Worm (Caenorhabditis elegans) whole organism, L3 larva: ENCODE data around the gene F32E10.5.

Experiments used
- R02D3.7 ChIP-seq: fragments of 150-350 bp; optimal IDR thresholded peaks from 2 replicates; lab custom pipeline; 2014; ENCODE audit warnings: missing biosample characterization, missing genetic modification characterization
- ZK546.5 ChIP-seq: sonication (generic microtip); optimal IDR thresholded peaks from 2 replicates; lab custom pipeline; 2017; ENCODE audit warnings: missing biosample characterization, missing genetic modification characterization
- ama-1 ChIP-seq: fragments of 150-350 bp; optimal IDR thresholded peaks from 2 replicates; lab custom pipeline; 2018
- ceh-28 ChIP-seq: fragments of 150-350 bp; optimal IDR thresholded peaks from 2 replicates; lab custom pipeline; 2014; ENCODE audit warnings: missing biosample characterization, missing genetic modification reagents, missing genetic modification characterization
- ceh-82 ChIP-seq: fragments of 150-350 bp; optimal IDR thresholded peaks from 2 replicates; lab custom pipeline; 2014; ENCODE audit warnings: missing biosample characterization, missing genetic modification characterization
- daf-12 ChIP-seq: fragments of 150-350 bp; optimal IDR thresholded peaks from 2 replicates; lab custom pipeline; 2014; ENCODE audit warnings: missing biosample characterization, missing genetic modification reagents, missing genetic modification characterization
- egl-27 ChIP-seq: sonication (generic microtip); optimal IDR thresholded peaks from 4 replicates; lab custom pipeline; 2017; ENCODE audit warnings: missing biosample characterization, missing genetic modification reagents, missing genetic modification characterization
- egl-5 ChIP-seq: fragments of 150-350 bp; optimal IDR thresholded peaks from 2 replicates; lab custom pipeline; 2017; ENCODE audit warnings: missing biosample characterization, missing genetic modification reagents, missing genetic modification characterization, inconsistent platforms
- elt-1 ChIP-seq: fragments of 150-350 bp; optimal IDR thresholded peaks from 2 replicates; lab custom pipeline; 2014; ENCODE audit warnings: missing biosample characterization, missing genetic modification characterization
- elt-2 ChIP-seq: sonication (generic microtip); optimal IDR thresholded peaks from 2 replicates; lab custom pipeline; 2016; ENCODE audit warnings: missing genetic modification reagents, mild to moderate bottlenecking, missing genetic modification characterization, missing compliant biosample characterization
- eor-1 ChIP-seq, 2 experiments: fragments of 150-350 bp; optimal IDR thresholded peaks; 2 replicates each; lab custom pipeline; 2014 to 2018; ENCODE audit warnings: missing biosample characterization in 2 of 2, missing genetic modification characterization in 2 of 2
- fkh-10 ChIP-seq: sonication (generic microtip); optimal IDR thresholded peaks from 2 replicates; lab custom pipeline; 2017; ENCODE audit warnings: missing biosample characterization, missing genetic modification reagents, missing genetic modification characterization
- fkh-2 ChIP-seq: fragments of 150-350 bp; optimal IDR thresholded peaks from 2 replicates; lab custom pipeline; 2014; ENCODE audit warnings: missing biosample characterization, missing genetic modification reagents, missing genetic modification characterization
- fos-1 ChIP-seq: fragments of 150-350 bp; optimal IDR thresholded peaks from 2 replicates; lab custom pipeline; 2014; ENCODE audit warnings: missing biosample characterization, missing genetic modification characterization
- hmg-11 ChIP-seq: sonication (generic microtip); optimal IDR thresholded peaks from 2 replicates; lab custom pipeline; 2016; ENCODE audit warnings: missing genetic modification characterization, missing compliant biosample characterization
- jun-1 ChIP-seq: fragments of 150-350 bp; optimal IDR thresholded peaks from 2 replicates; lab custom pipeline; 2014; ENCODE audit warnings: missing biosample characterization, missing genetic modification reagents, missing genetic modification characterization
- lin-15B ChIP-seq: fragments of 150-350 bp; optimal IDR thresholded peaks from 2 replicates; lab custom pipeline; 2014; ENCODE audit warnings: missing biosample characterization, missing genetic modification characterization
- lin-39 ChIP-seq: fragments of 150-350 bp; optimal IDR thresholded peaks from 2 replicates; lab custom pipeline; 2018; ENCODE audit warnings: missing biosample characterization, missing genetic modification reagents, missing genetic modification characterization
- lsy-12 ChIP-seq: sonication (generic microtip); optimal IDR thresholded peaks from 2 replicates; lab custom pipeline; 2016; ENCODE audit warnings: mild to moderate bottlenecking, missing genetic modification characterization, missing compliant biosample characterization
- mdl-1 ChIP-seq: fragments of 150-350 bp; optimal IDR thresholded peaks from 2 replicates; lab custom pipeline; 2014; ENCODE audit warnings: missing biosample characterization, missing genetic modification characterization
- mml-1 ChIP-seq: fragments of 150-350 bp; sonication (generic microtip); optimal IDR thresholded peaks from 3 replicates; lab custom pipeline; 2014; ENCODE audit warnings: missing biosample characterization, missing genetic modification characterization
- nfya-1 ChIP-seq: sonication (generic microtip); optimal IDR thresholded peaks from 2 replicates; lab custom pipeline; 2017; ENCODE audit warnings: missing genetic modification characterization, mild to moderate bottlenecking, missing compliant biosample characterization, antibody characterized with exemption, moderate library complexity; ENCODE audit not compliant: insufficient read depth
- nhr-11 ChIP-seq: fragments of 150-350 bp; optimal IDR thresholded peaks from 2 replicates; lab custom pipeline; 2014; ENCODE audit warnings: missing biosample characterization, missing genetic modification characterization
- nhr-12 ChIP-seq: fragments of 150-350 bp; optimal IDR thresholded peaks from 2 replicates; lab custom pipeline; 2014; ENCODE audit warnings: missing biosample characterization, missing genetic modification characterization
- nhr-23 ChIP-seq: fragments of 150-350 bp; optimal IDR thresholded peaks from 2 replicates; lab custom pipeline; 2014; ENCODE audit warnings: missing biosample characterization, missing genetic modification reagents, missing genetic modification characterization
- nhr-237 ChIP-seq: fragments of 150-350 bp; optimal IDR thresholded peaks from 2 replicates; lab custom pipeline; 2014; ENCODE audit warnings: missing biosample characterization, missing genetic modification characterization
- nhr-25 ChIP-seq: sonication (generic microtip); optimal IDR thresholded peaks from 2 replicates; lab custom pipeline; 2017; ENCODE audit warnings: missing biosample characterization, missing genetic modification characterization
- nhr-28 ChIP-seq: fragments of 150-350 bp; optimal IDR thresholded peaks from 2 replicates; lab custom pipeline; 2014; ENCODE audit warnings: missing biosample characterization, missing genetic modification characterization
- nhr-67 ChIP-seq: fragments of 150-350 bp; optimal IDR thresholded peaks from 2 replicates; lab custom pipeline; 2014; ENCODE audit warnings: missing biosample characterization, missing genetic modification characterization
- nhr-76 ChIP-seq: fragments of 150-350 bp; sonication (generic microtip); optimal IDR thresholded peaks from 5 replicates; lab custom pipeline; 2014; ENCODE audit warnings: missing biosample characterization, missing genetic modification characterization
- nhr-77 ChIP-seq: fragments of 150-350 bp; optimal IDR thresholded peaks from 2 replicates; lab custom pipeline; 2014; ENCODE audit warnings: missing biosample characterization, missing genetic modification characterization
- pha-4 ChIP-seq: fragments of 150-350 bp; optimal IDR thresholded peaks from 2 replicates; lab custom pipeline; 2014; ENCODE audit warnings: missing biosample characterization, missing genetic modification reagents, missing genetic modification characterization
- pqm-1 ChIP-seq: fragments of 150-350 bp; optimal IDR thresholded peaks from 2 replicates; lab custom pipeline; 2017; ENCODE audit warnings: missing biosample characterization, missing genetic modification characterization, inconsistent platforms
- sea-2 ChIP-seq: fragments of 150-350 bp; sonication (generic microtip); optimal IDR thresholded peaks from 4 replicates; lab custom pipeline; 2014; ENCODE audit warnings: missing biosample characterization, missing genetic modification reagents, missing genetic modification characterization
- skn-1 ChIP-seq: fragments of 150-350 bp; optimal IDR thresholded peaks from 2 replicates; lab custom pipeline; 2014; ENCODE audit warnings: missing biosample characterization, missing genetic modification characterization
- snpc-4 ChIP-seq: fragments of 150-350 bp; optimal IDR thresholded peaks from 2 replicates; lab custom pipeline; 2014; ENCODE audit warnings: missing biosample characterization, missing genetic modification characterization
- unc-39 ChIP-seq: sonication (generic microtip); optimal IDR thresholded peaks from 4 replicates; lab custom pipeline; 2017; ENCODE audit warnings: missing biosample characterization, missing genetic modification characterization
- ztf-4 ChIP-seq: fragments of 150-350 bp; optimal IDR thresholded peaks from 2 replicates; lab custom pipeline; 2014; ENCODE audit warnings: missing biosample characterization, missing genetic modification characterization

Gene F32E10.5

ce11 chrIV:7556265-7556866, 21.8 kb downstream of the F32E10.5 start, which contains the start of the genes F49E8.7, F49E8.8 and nprl-2:
Gene F49E8.7 (minus strand): TSS chrIV:7556365.
Gene F49E8.8 (plus strand): TSS chrIV:7556637.
Gene nprl-2 (plus strand): TSS chrIV:7556816.
- TF ChIP-seq ceh-28 (no peak), fos-1 (no peak), pha-4 (peak; percentile 32)

ce11 chrIV:7554351-7554750, 23.8 kb downstream of the F32E10.5 start, which contains the start of gene F49E8.6:
Gene F49E8.6 (minus strand): TSS chrIV:7554667.
- TF ChIP-seq unc-39 (no peak), pha-4 (peak; percentile 57), nfya-1 (tag; lab: Kevin White, UChicago) (peak; percentile 6)

- TF ChIP-seq nhr-76 (tag; lab: Kevin White, UChicago): no peak
- no peak for TF ChIP-seq elt-1
- peak; percentile 93 for TF ChIP-seq nfya-1 (tag; lab: Kevin White, UChicago)
- TF ChIP-seq nhr-237 (tag; lab: Kevin White, UChicago): no peak
- TF ChIP-seq nhr-11: no peak
- no peak for TF ChIP-seq mdl-1 (tag; lab: Kevin White, UChicago)
- TF ChIP-seq unc-39: no peak
- TF ChIP-seq fkh-10 (GFP tag; lab: Kevin White, UChicago): no peak
- no peak for TF ChIP-seq egl-27 (tag; lab: Kevin White, UChicago)
- no peak for TF ChIP-seq eor-1 (tag; optimal IDR thresholded peaks at IDR 0.05; lab: Kevin White, UChicago)
- no peak for TF ChIP-seq nhr-23 (tag; lab: Kevin White, UChicago)
- peak; percentile 55 for TF ChIP-seq pha-4
- TF ChIP-seq skn-1 (tag; lab: Kevin White, UChicago): peak; percentile 21
- TF ChIP-seq nhr-12 (tag; lab: Kevin White, UChicago): no peak
- TF ChIP-seq ceh-28: peak; percentile 26
- no peak for TF ChIP-seq nhr-77 (tag; lab: Kevin White, UChicago)
- TF ChIP-seq nhr-25 (tag; lab: Kevin White, UChicago): no peak
- no peak for TF ChIP-seq nhr-67 (tag; lab: Kevin White, UChicago)
- TF ChIP-seq sea-2 (GFP tag; lab: Kevin White, UChicago): no peak
- no peak for TF ChIP-seq nhr-28
- peak; percentile 59 for TF ChIP-seq ama-1 (lab: Kevin White, UChicago)
- TF ChIP-seq lin-15B: no peak
- TF ChIP-seq mml-1: no peak
- peak; percentile 41 for TF ChIP-seq snpc-4 (tag; lab: Kevin White, UChicago)
- TF ChIP-seq pqm-1 (tag; lab: Kevin White, UChicago): peak; percentile 70
- TF ChIP-seq hmg-11 (tag; lab: Kevin White, UChicago): no peak
- TF ChIP-seq jun-1 (tag; lab: Kevin White, UChicago): peak; percentile 65
- TF ChIP-seq lsy-12 (tag; lab: Kevin White, UChicago): no peak
- no peak for TF ChIP-seq egl-5 (tag; lab: Kevin White, UChicago)
- TF ChIP-seq elt-2 (tag; lab: Kevin White, UChicago): peak; percentile 83
- no peak for TF ChIP-seq ztf-4 (tag; lab: Kevin White, UChicago)
- no peak for TF ChIP-seq ceh-82
- TF ChIP-seq R02D3.7 (tag; lab: Kevin White, UChicago): no peak
- TF ChIP-seq daf-12: no peak
Measured at ce11 chrIV:7552958-7553553, 25.1 kb downstream of the F32E10.5 start, which contains the start of gene dif-1. Gene dif-1 (minus strand): TSS chrIV:7553008.

DNA sequence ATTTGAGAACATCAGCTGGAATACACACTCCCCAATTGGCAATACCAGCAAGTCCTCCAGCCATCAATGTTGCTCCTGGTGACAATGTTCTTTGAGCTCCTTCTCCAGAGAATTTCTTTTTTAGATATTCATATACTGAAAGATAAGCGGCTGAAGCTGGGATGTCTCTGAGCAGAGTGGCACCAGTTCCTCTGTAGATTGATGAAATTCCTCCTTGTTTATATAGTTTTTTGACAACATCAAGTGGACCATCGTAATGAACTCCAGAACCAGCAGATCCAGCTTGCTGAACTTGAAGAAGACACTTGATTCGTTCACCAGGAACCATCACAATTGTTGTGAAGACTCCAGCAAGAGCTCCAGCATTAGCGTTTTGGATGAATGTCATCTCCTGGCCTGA, 26.1 kb downstream of the F32E10.5 start:
- TF ChIP-seq unc-39: no peak
- no peak for TF ChIP-seq nhr-11
- no peak for TF ChIP-seq hmg-11 (tag; lab: Kevin White, UChicago)
- no peak for TF ChIP-seq fkh-2 (tag; lab: Kevin White, UChicago)
- no peak for TF ChIP-seq nhr-77 (tag; lab: Kevin White, UChicago)
- no peak for TF ChIP-seq jun-1 (tag; lab: Kevin White, UChicago)
- TF ChIP-seq pqm-1 (tag; lab: Kevin White, UChicago): no peak
- no peak for TF ChIP-seq lin-39 (tag; lab: Kevin White, UChicago)
- TF ChIP-seq ZK546.5 (tag; lab: Kevin White, UChicago): no peak
- TF ChIP-seq ama-1 (lab: Kevin White, UChicago): no peak
- no peak for TF ChIP-seq nfya-1 (tag; lab: Kevin White, UChicago)
